Worm (Caenorhabditis elegans): ENCODE data around the gene nspg-7.1.

ce11 chrIV:9300127-9300526 lies 30.5 kb downstream of the nspg-7.1 start, which contains the start of gene F49C12.3:
- TF ChIP-seq ztf-11 (tag; optimal IDR thresholded peaks at IDR 0.05) (no peak), nhr-237 (tag; optimal IDR thresholded peaks at IDR 0.05) (no peak), nhr-12 (tag; optimal IDR thresholded peaks at IDR 0.05) (no peak), sptf-1 (tag; optimal IDR thresholded peaks at IDR 0.05) (no peak), nhr-28 (tag; optimal IDR thresholded peaks at IDR 0.05) (no peak), sem-2 (GFP tag; optimal IDR thresholded peaks at IDR 0.05) (no peak)
